Fruit fly (Drosophila melanogaster) whole organism, embryonic: ENCODE results near the gene djl.
A peak's percentile ranks its signal among the peaks of the same experiment; 100 is the strongest.

Source experiments
- Abd-B ChIP-seq: fragments of 200-800 bp; sonication (Bioruptor generic); optimal IDR thresholded peaks from 2 replicates; lab custom pipeline; 2018; ENCODE audit warnings: missing biosample characterization, mild to moderate bottlenecking, missing genetic modification characterization, moderate library complexity
- Aef1 ChIP-seq: fragments of 200-800 bp; sonication (Bioruptor generic); IDR thresholded peaks from 3 replicates; pipeline ENCODE4 v1.3.6; 2022; ENCODE audit warnings: missing biosample characterization, missing genetic modification characterization
- CG10147 ChIP-seq: fragments of 200-800 bp; sonication (Bioruptor generic); optimal IDR thresholded peaks from 2 replicates; lab custom pipeline; 2019; ENCODE audit warnings: missing biosample characterization, mild to moderate bottlenecking, missing genetic modification characterization, moderate library complexity
- CG11456 ChIP-seq: fragments of 200-800 bp; sonication (Bioruptor generic); IDR thresholded peaks from 3 replicates; pipeline ENCODE4 v1.3.6; 2022; ENCODE audit warnings: missing biosample characterization, missing genetic modification characterization
- CG12104 ChIP-seq: fragments of 200-800 bp; sonication (Bioruptor generic); optimal IDR thresholded peaks from 3 replicates; lab custom pipeline; 2016; ENCODE audit warnings: missing biosample characterization, missing genetic modification characterization
- CG12659 ChIP-seq: fragments of 200-800 bp; sonication (Bioruptor generic); optimal IDR thresholded peaks from 3 replicates; lab custom pipeline; 2017; ENCODE audit warnings: mild to moderate bottlenecking, missing biosample characterization, missing genetic modification reagents, missing genetic modification characterization
- CG12744 ChIP-seq: fragments of 200-800 bp; sonication (Bioruptor generic); optimal IDR thresholded peaks from 2 replicates; lab custom pipeline; 2016; ENCODE audit warnings: missing biosample characterization, missing genetic modification characterization
- CG13287 ChIP-seq: fragments of 200-800 bp; sonication (Bioruptor generic); IDR thresholded peaks from 2 replicates; pipeline ENCODE4 v1.3.6; 2022; ENCODE audit warnings: missing biosample characterization, missing genetic modification characterization; ENCODE audit not compliant: partially characterized antibody
- CG13296 ChIP-seq: fragments of 200-800 bp; sonication (Bioruptor generic); optimal IDR thresholded peaks from 3 replicates; lab custom pipeline; 2018; ENCODE audit warnings: missing biosample characterization, mild to moderate bottlenecking, missing genetic modification characterization
- CG13624 ChIP-seq: fragments of 200-800 bp; sonication (Bioruptor generic); optimal IDR thresholded peaks from 2 replicates; lab custom pipeline; 2016; ENCODE audit warnings: missing biosample characterization, missing genetic modification characterization
- CG14014 ChIP-seq: fragments of 200-800 bp; sonication (Bioruptor generic); IDR thresholded peaks from 2 replicates; pipeline ENCODE4 v1.3.6; 2022; ENCODE audit warnings: missing biosample characterization, missing genetic modification characterization
- CG14050 ChIP-seq: fragments of 200-800 bp; sonication (Bioruptor generic); IDR thresholded peaks from 3 replicates; pipeline ENCODE4 v1.3.6; 2022; ENCODE audit warnings: missing biosample characterization, missing genetic modification characterization
- CG14441 ChIP-seq: fragments of 200-800 bp; sonication (Bioruptor generic); IDR thresholded peaks from 2 replicates; pipeline ENCODE4 v1.3.6; 2022; ENCODE audit warnings: missing biosample characterization, missing genetic modification characterization
- CG14965 ChIP-seq: fragments of 200-800 bp; sonication (Bioruptor generic); optimal IDR thresholded peaks from 2 replicates; lab custom pipeline; 2016; ENCODE audit warnings: missing biosample characterization, missing genetic modification characterization, borderline replicate concordance
- CG15696 ChIP-seq: fragments of 200-800 bp; sonication (Bioruptor generic); optimal IDR thresholded peaks from 2 replicates; lab custom pipeline; 2019; ENCODE audit warnings: missing biosample characterization, mild to moderate bottlenecking, missing genetic modification characterization, moderate library complexity
- CG1603 ChIP-seq: fragments of 200-800 bp; sonication (Bioruptor generic); optimal IDR thresholded peaks from 2 replicates; lab custom pipeline; 2019; ENCODE audit warnings: missing biosample characterization, mild to moderate bottlenecking, missing genetic modification characterization, moderate library complexity
- CG17612 ChIP-seq: fragments of 200-800 bp; sonication (Bioruptor generic); IDR thresholded peaks from 2 replicates; pipeline ENCODE4 v1.3.6; 2022; ENCODE audit warnings: missing biosample characterization, missing genetic modification characterization
- CG17829 ChIP-seq: fragments of 200-800 bp; optimal IDR thresholded peaks from 2 replicates; lab custom pipeline; 2019; ENCODE audit warnings: missing biosample characterization, mild to moderate bottlenecking, missing genetic modification characterization, moderate library complexity
- CG2199 ChIP-seq: fragments of 200-800 bp; sonication (Bioruptor generic); IDR thresholded peaks from 3 replicates; pipeline ENCODE4 v1.3.6; 2022; ENCODE audit warnings: missing biosample characterization, missing genetic modification characterization
- CG31365 ChIP-seq: fragments of 200-800 bp; sonication (Bioruptor generic); optimal IDR thresholded peaks from 2 replicates; lab custom pipeline; 2018; ENCODE audit warnings: missing biosample characterization, mild to moderate bottlenecking, missing genetic modification characterization
- CG31388 ChIP-seq: fragments of 200-800 bp; sonication (Bioruptor generic); optimal IDR thresholded peaks from 2 replicates; lab custom pipeline; 2016; ENCODE audit warnings: missing biosample characterization, missing genetic modification characterization
- CG31441 ChIP-seq: fragments of 200-800 bp; sonication (Bioruptor generic); IDR thresholded peaks from 2 replicates; pipeline ENCODE4 v1.3.6; 2022; ENCODE audit warnings: missing biosample characterization, missing genetic modification characterization
- CG32767 ChIP-seq: fragments of 200-800 bp; sonication (Bioruptor generic); IDR thresholded peaks from 2 replicates; pipeline ENCODE4 v1.3.6; 2022; ENCODE audit warnings: missing biosample characterization, missing genetic modification characterization
- CG4424 ChIP-seq: fragments of 200-800 bp; sonication (Bioruptor generic); optimal IDR thresholded peaks from 3 replicates; lab custom pipeline; 2016; ENCODE audit warnings: missing biosample characterization, missing genetic modification characterization
- CG6175 ChIP-seq: fragments of 200-800 bp; sonication (Bioruptor generic); IDR thresholded peaks from 3 replicates; pipeline ENCODE4 v1.3.6; 2022; ENCODE audit warnings: missing biosample characterization, missing genetic modification characterization
- CG6272 ChIP-seq: fragments of 200-800 bp; sonication (Bioruptor generic); IDR thresholded peaks from 2 replicates; pipeline ENCODE4 v1.3.6; 2022; ENCODE audit warnings: missing biosample characterization, missing genetic modification characterization
- CG7786 ChIP-seq: fragments of 200-800 bp; sonication (Bioruptor generic); optimal IDR thresholded peaks from 2 replicates; lab custom pipeline; 2016; ENCODE audit warnings: missing biosample characterization, missing genetic modification characterization
- Deaf1 ChIP-seq: fragments of 200-800 bp; optimal IDR thresholded peaks from 3 replicates; lab custom pipeline; 2019; ENCODE audit warnings: missing biosample characterization, mild to moderate bottlenecking, missing genetic modification characterization, moderate library complexity
- Dref ChIP-seq: fragments of 200-800 bp; sonication (Bioruptor generic); IDR thresholded peaks from 2 replicates; pipeline ENCODE4 v1.3.6; 2022; ENCODE audit warnings: missing biosample characterization, missing genetic modification characterization
- Gug ChIP-seq: fragments of 200-800 bp; sonication (Bioruptor generic); IDR thresholded peaks from 4 replicates; pipeline ENCODE4 v1.3.6; 2022; ENCODE audit warnings: missing biosample characterization, missing genetic modification characterization
- HmgZ ChIP-seq: fragments of 200-800 bp; sonication (Bioruptor generic); optimal IDR thresholded peaks from 2 replicates; lab custom pipeline; 2018; ENCODE audit warnings: missing biosample characterization, mild to moderate bottlenecking, missing genetic modification characterization
- Spps ChIP-seq: fragments of 200-800 bp; sonication (Bioruptor generic); optimal IDR thresholded peaks from 2 replicates; lab custom pipeline; 2018; ENCODE audit warnings: missing biosample characterization, mild to moderate bottlenecking, missing genetic modification characterization
- Taf1 ChIP-seq: fragments of 200-800 bp; sonication (Bioruptor generic); IDR thresholded peaks from 2 replicates; pipeline ENCODE4 v1.3.6; 2022; ENCODE audit warnings: missing biosample characterization, missing genetic modification characterization
- cg ChIP-seq: fragments of 200-800 bp; sonication (Bioruptor generic); optimal IDR thresholded peaks from 3 replicates; lab custom pipeline; 2019; ENCODE audit warnings: missing biosample characterization, mild to moderate bottlenecking, missing genetic modification characterization, moderate library complexity
- chinmo ChIP-seq: fragments of 200-800 bp; sonication (Bioruptor generic); IDR thresholded peaks from 4 replicates; pipeline ENCODE4 v1.3.6; 2022; ENCODE audit warnings: missing biosample characterization, missing genetic modification characterization; ENCODE audit not compliant: partially characterized antibody
- ci ChIP-seq: fragments of 200-800 bp; sonication (Bioruptor generic); IDR thresholded peaks from 3 replicates; pipeline ENCODE4 v1.3.6; 2022; ENCODE audit warnings: missing biosample characterization, missing genetic modification characterization
- esg ChIP-seq: fragments of 200-800 bp; sonication (Bioruptor generic); conservative IDR thresholded peaks from 2 replicates; pipeline ENCODE4 v1.3.6; 2022; ENCODE audit warnings: missing biosample characterization, missing genetic modification characterization
- ewg ChIP-seq: fragments of 200-800 bp; sonication (Bioruptor generic); optimal IDR thresholded peaks from 3 replicates; lab custom pipeline; 2017; ENCODE audit warnings: mild to moderate bottlenecking, missing biosample characterization, missing genetic modification reagents, missing genetic modification characterization
- onecut ChIP-seq: fragments of 200-800 bp; sonication (Bioruptor generic); IDR thresholded peaks from 2 replicates; pipeline ENCODE4 v1.3.6; 2022; ENCODE audit warnings: missing biosample characterization, missing genetic modification characterization
- ranshi ChIP-seq: fragments of 200-800 bp; sonication (Bioruptor generic); IDR thresholded peaks from 2 replicates; pipeline ENCODE4 v1.3.6; 2022; ENCODE audit warnings: missing biosample characterization, missing genetic modification characterization
- rib ChIP-seq: fragments of 200-800 bp; sonication (Bioruptor generic); IDR thresholded peaks from 2 replicates; pipeline ENCODE4 v1.3.6; 2022; ENCODE audit warnings: missing biosample characterization, missing genetic modification characterization
- stc ChIP-seq: fragments of 200-800 bp; sonication (Bioruptor generic); IDR thresholded peaks from 2 replicates; pipeline ENCODE4 v1.3.6; 2022; ENCODE audit warnings: missing biosample characterization, missing genetic modification characterization
- tin ChIP-seq: fragments of 200-800 bp; sonication (Bioruptor generic); optimal IDR thresholded peaks from 3 replicates; lab custom pipeline; 2016; ENCODE audit warnings: missing biosample characterization, missing genetic modification characterization
- toy ChIP-seq: fragments of 200-800 bp; sonication (Bioruptor generic); IDR thresholded peaks from 2 replicates; pipeline ENCODE4 v1.3.6; 2022; ENCODE audit warnings: missing biosample characterization, missing genetic modification characterization
- vnd ChIP-seq: fragments of 200-800 bp; sonication (Bioruptor generic); IDR thresholded peaks from 3 replicates; pipeline ENCODE4 v1.3.6; 2022; ENCODE audit warnings: missing biosample characterization, missing genetic modification characterization; ENCODE audit not compliant: partially characterized antibody
- z ChIP-seq: fragments of 200-800 bp; sonication (Bioruptor generic); IDR thresholded peaks from 3 replicates; pipeline ENCODE4 v1.3.6; 2022; ENCODE audit warnings: missing biosample characterization, missing genetic modification characterization
- zf30C ChIP-seq: fragments of 200-800 bp; sonication (Bioruptor generic); optimal IDR thresholded peaks from 3 replicates; lab custom pipeline; 2018; ENCODE audit warnings: missing biosample characterization, mild to moderate bottlenecking, missing genetic modification characterization

djl gene

DNA sequence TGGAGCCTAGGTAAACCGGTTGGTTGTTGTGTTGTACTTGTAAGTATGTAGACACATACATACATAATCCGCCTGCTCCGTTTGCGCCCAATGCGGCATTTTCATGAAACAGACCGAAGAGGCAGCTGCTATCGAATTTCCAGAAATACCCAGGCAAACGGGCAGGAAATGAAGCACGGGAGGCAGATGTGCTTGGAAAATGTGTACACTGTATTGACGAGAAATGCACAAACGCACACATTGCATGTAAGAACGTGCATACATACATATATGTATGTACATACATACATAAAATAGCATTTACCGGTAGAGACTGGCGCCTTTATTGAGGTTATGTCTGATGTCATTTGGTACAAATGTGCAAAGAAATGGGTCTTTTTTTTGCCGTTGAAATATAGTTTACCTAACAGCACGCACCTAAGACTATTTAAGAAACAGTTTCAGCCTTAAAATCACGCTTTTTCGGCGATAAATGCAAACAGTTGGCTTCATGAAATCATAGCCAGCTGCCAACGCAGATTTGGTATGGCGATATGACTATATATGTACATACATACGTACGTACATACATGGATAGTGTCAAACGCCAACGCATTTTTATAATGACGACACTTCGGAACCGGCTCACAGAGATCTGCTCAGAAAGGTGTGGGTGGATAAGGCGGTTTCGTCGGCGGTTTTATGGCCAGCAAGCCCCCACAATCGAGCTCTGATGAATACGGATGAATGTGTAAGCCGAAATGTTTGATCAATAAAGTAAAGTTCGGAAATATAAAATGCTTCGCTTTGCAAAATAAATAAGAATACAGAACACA, 29.2 kb downstream of the djl start (continued):
- peak; percentile 62; the same call in 1 of the 2 replicates for TF ChIP-seq onecut
- no peak for TF ChIP-seq CG4424
- TF ChIP-seq CG10147 (GFP tag; lab: Kevin White, UChicago), result no peak
- no peak for TF ChIP-seq toy (GFP tag; lab: Robert Waterston, UW)

DNA sequence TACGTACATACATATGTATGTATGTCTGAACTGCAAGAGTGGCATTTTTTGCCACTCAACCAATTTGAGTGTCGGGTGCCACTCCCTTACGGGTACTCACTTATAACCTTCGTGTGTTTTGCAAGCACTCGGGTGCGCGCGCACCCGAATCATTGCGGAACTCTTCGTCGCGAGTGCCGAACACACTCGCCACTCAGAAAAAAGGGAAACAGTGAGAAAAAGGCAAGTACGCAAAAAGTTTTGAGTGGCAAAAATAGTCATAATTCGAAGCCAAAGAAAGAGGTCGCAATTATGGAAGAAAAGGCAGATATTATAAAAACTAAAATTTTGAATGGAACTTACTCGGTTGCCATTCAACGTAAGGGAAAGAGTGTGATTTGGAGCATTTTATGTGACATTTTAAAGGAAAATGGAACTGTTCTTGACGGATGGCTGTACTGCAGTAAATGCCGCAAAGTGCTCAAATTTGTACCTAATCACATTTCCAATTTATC, 29.8 kb downstream of the djl start:
- no peak for TF ChIP-seq tin
- TF ChIP-seq CG12659 (GFP tag; lab: Kevin White, UChicago), result peak; percentile 25
- peak; percentile 48; the same call in 1 of the 2 replicates for TF ChIP-seq rib (GFP tag; lab: Robert Waterston, UW)
- TF ChIP-seq CG17829 (tag; lab: Kevin White, UChicago), result peak; percentile 21
- TF ChIP-seq CG14965 (GFP tag; lab: Kevin White, UChicago), result no peak
- 0 out of 4 replicates have a peak, but pooled peaks have one; percentile 83 for TF ChIP-seq chinmo (GFP tag; lab: Robert Waterston, UW)
- TF ChIP-seq CG1603, result no peak
- TF ChIP-seq CG12104, result no peak
- TF ChIP-seq stc (GFP tag; lab: Robert Waterston, UW), result no peak
- no peak for TF ChIP-seq CG31441 (GFP tag; lab: Robert Waterston, UW)
- no peak for TF ChIP-seq HmgZ
- no peak for TF ChIP-seq Gug (GFP tag; lab: Robert Waterston, UW)
- TF ChIP-seq CG12744, result no peak
- TF ChIP-seq cg (GFP tag; lab: Kevin White, UChicago), result no peak
- no peak for TF ChIP-seq CG11456 (GFP tag; lab: Robert Waterston, UW)
- TF ChIP-seq CG17612 (GFP tag; lab: Robert Waterston, UW), result no peak
- no peak; the same call in 1 of the 2 replicates for TF ChIP-seq ranshi (GFP tag; lab: Robert Waterston, UW)
- no peak for TF ChIP-seq CG31388 (GFP tag; lab: Kevin White, UChicago)
- no peak for TF ChIP-seq CG14050
- 0 out of 3 replicates have a peak, but pooled peaks have one; percentile 28 for TF ChIP-seq ci (GFP tag; lab: Robert Waterston, UW)
- TF ChIP-seq Deaf1 (tag; lab: Kevin White, UChicago), result peak; percentile 97
- TF ChIP-seq Taf1 (GFP tag; lab: Robert Waterston, UW), result no peak
- no peak for TF ChIP-seq CG6272 (GFP tag; lab: Robert Waterston, UW)
- no peak for TF ChIP-seq esg (GFP tag; lab: Robert Waterston, UW)
- peak; percentile 10 for TF ChIP-seq CG31365 (tag; lab: Kevin White, UChicago)
- TF ChIP-seq CG2199 (GFP tag; lab: Robert Waterston, UW), result peak; percentile 61; the same call in 1 of the 3 replicates
- TF ChIP-seq Abd-B (GFP tag; lab: Kevin White, UChicago), result no peak
- TF ChIP-seq CG13287 (GFP tag; lab: Robert Waterston, UW), result peak; percentile 21; the same call in 1 of the 2 replicates
- TF ChIP-seq zf30C (GFP tag; lab: Kevin White, UChicago), result peak; percentile 52
- no peak for TF ChIP-seq vnd (GFP tag; lab: Robert Waterston, UW)
- no peak for TF ChIP-seq Spps (tag; lab: Kevin White, UChicago)
- TF ChIP-seq CG14441 (GFP tag; lab: Robert Waterston, UW), result 0 out of 2 replicates have a peak, but pooled peaks have one; percentile 7
- peak; percentile 90 for TF ChIP-seq z (GFP tag; lab: Robert Waterston, UW)
- peak; percentile 35; the same call in 1 of the 2 replicates for TF ChIP-seq onecut
- TF ChIP-seq CG32767 (GFP tag; lab: Robert Waterston, UW), result 0 out of 2 replicates have a peak, but pooled peaks have one; percentile 20
- TF ChIP-seq ewg (GFP tag; lab: Kevin White, UChicago), result peak; percentile 59
- no peak for TF ChIP-seq Dref (GFP tag; lab: Robert Waterston, UW)
- no peak for TF ChIP-seq CG15696
- no peak for TF ChIP-seq CG7786 (GFP tag; lab: Kevin White, UChicago)
- TF ChIP-seq CG13296, result peak; percentile 3
- no peak for TF ChIP-seq Aef1 (GFP tag; lab: Robert Waterston, UW)
- TF ChIP-seq CG6175 (GFP tag; lab: Robert Waterston, UW), result no peak
- peak; percentile 33 for TF ChIP-seq CG13624 (GFP tag; lab: Kevin White, UChicago)
- no peak for TF ChIP-seq CG14014 (GFP tag; lab: Robert Waterston, UW)
